Worm (Caenorhabditis elegans) whole organism, L3 larva: ENCODE measurements around the gene T25E12.16.
A peak's percentile ranks its signal among the peaks of the same experiment; 100 is the strongest.

Experiments used
- R02D3.7 ChIP-seq: fragments of 150-350 bp; optimal IDR thresholded peaks from 2 replicates; lab custom pipeline; 2014; ENCODE audit warnings: missing biosample characterization, missing genetic modification characterization
- aly-2 ChIP-seq: fragments of 150-350 bp; optimal IDR thresholded peaks from 2 replicates; lab custom pipeline; 2014; ENCODE audit warnings: missing biosample characterization, missing genetic modification characterization
- ama-1 ChIP-seq: fragments of 150-350 bp; optimal IDR thresholded peaks from 2 replicates; lab custom pipeline; 2018
- ceh-28 ChIP-seq: fragments of 150-350 bp; optimal IDR thresholded peaks from 2 replicates; lab custom pipeline; 2014; ENCODE audit warnings: missing biosample characterization, missing genetic modification reagents, missing genetic modification characterization
- ceh-82 ChIP-seq: fragments of 150-350 bp; optimal IDR thresholded peaks from 2 replicates; lab custom pipeline; 2014; ENCODE audit warnings: missing biosample characterization, missing genetic modification characterization
- ceh-9 ChIP-seq: sonication (generic microtip); optimal IDR thresholded peaks from 2 replicates; lab custom pipeline; 2018; ENCODE audit warnings: missing biosample characterization, missing genetic modification characterization
- egl-27 ChIP-seq: sonication (generic microtip); optimal IDR thresholded peaks from 4 replicates; lab custom pipeline; 2017; ENCODE audit warnings: missing biosample characterization, missing genetic modification reagents, missing genetic modification characterization
- egl-5 ChIP-seq: fragments of 150-350 bp; optimal IDR thresholded peaks from 2 replicates; lab custom pipeline; 2017; ENCODE audit warnings: missing biosample characterization, missing genetic modification reagents, missing genetic modification characterization, inconsistent platforms
- elt-1 ChIP-seq: fragments of 150-350 bp; optimal IDR thresholded peaks from 2 replicates; lab custom pipeline; 2014; ENCODE audit warnings: missing biosample characterization, missing genetic modification characterization
- elt-2 ChIP-seq: sonication (generic microtip); optimal IDR thresholded peaks from 2 replicates; lab custom pipeline; 2016; ENCODE audit warnings: missing genetic modification reagents, mild to moderate bottlenecking, missing genetic modification characterization, missing compliant biosample characterization
- elt-3 ChIP-seq, 3 experiments: fragments of 150-350 bp in 1 of 3; sonication (generic microtip) in 2 of 3; optimal IDR thresholded peaks; 2 replicates in 2 of 3; 4 replicates in 1 of 3; lab custom pipeline; 2014 to 2017; ENCODE audit warnings: missing biosample characterization in 3 of 3, missing genetic modification characterization in 3 of 3
- jun-1 ChIP-seq: fragments of 150-350 bp; optimal IDR thresholded peaks from 2 replicates; lab custom pipeline; 2014; ENCODE audit warnings: missing biosample characterization, missing genetic modification reagents, missing genetic modification characterization
- lin-39 ChIP-seq: fragments of 150-350 bp; optimal IDR thresholded peaks from 2 replicates; lab custom pipeline; 2018; ENCODE audit warnings: missing biosample characterization, missing genetic modification reagents, missing genetic modification characterization
- lsy-12 ChIP-seq: sonication (generic microtip); optimal IDR thresholded peaks from 2 replicates; lab custom pipeline; 2016; ENCODE audit warnings: mild to moderate bottlenecking, missing genetic modification characterization, missing compliant biosample characterization
- mdl-1 ChIP-seq: fragments of 150-350 bp; optimal IDR thresholded peaks from 2 replicates; lab custom pipeline; 2014; ENCODE audit warnings: missing biosample characterization, missing genetic modification characterization
- mml-1 ChIP-seq: fragments of 150-350 bp; sonication (generic microtip); optimal IDR thresholded peaks from 3 replicates; lab custom pipeline; 2014; ENCODE audit warnings: missing biosample characterization, missing genetic modification characterization
- nhr-11 ChIP-seq: fragments of 150-350 bp; optimal IDR thresholded peaks from 2 replicates; lab custom pipeline; 2014; ENCODE audit warnings: missing biosample characterization, missing genetic modification characterization
- nhr-237 ChIP-seq: fragments of 150-350 bp; optimal IDR thresholded peaks from 2 replicates; lab custom pipeline; 2014; ENCODE audit warnings: missing biosample characterization, missing genetic modification characterization
- nhr-25 ChIP-seq: sonication (generic microtip); optimal IDR thresholded peaks from 2 replicates; lab custom pipeline; 2017; ENCODE audit warnings: missing biosample characterization, missing genetic modification characterization
- nhr-43 ChIP-seq: sonication (generic microtip); optimal IDR thresholded peaks from 2 replicates; lab custom pipeline; 2016; ENCODE audit warnings: mild to moderate bottlenecking, missing genetic modification characterization, missing compliant biosample characterization; ENCODE audit not compliant: poor library complexity, severe bottlenecking
- nhr-67 ChIP-seq: fragments of 150-350 bp; optimal IDR thresholded peaks from 2 replicates; lab custom pipeline; 2014; ENCODE audit warnings: missing biosample characterization, missing genetic modification characterization
- nhr-76 ChIP-seq: fragments of 150-350 bp; sonication (generic microtip); optimal IDR thresholded peaks from 5 replicates; lab custom pipeline; 2014; ENCODE audit warnings: missing biosample characterization, missing genetic modification characterization
- nhr-77 ChIP-seq: fragments of 150-350 bp; optimal IDR thresholded peaks from 2 replicates; lab custom pipeline; 2014; ENCODE audit warnings: missing biosample characterization, missing genetic modification characterization
- pha-4 ChIP-seq: fragments of 150-350 bp; optimal IDR thresholded peaks from 2 replicates; lab custom pipeline; 2014; ENCODE audit warnings: missing biosample characterization, missing genetic modification reagents, missing genetic modification characterization
- pqm-1 ChIP-seq: fragments of 150-350 bp; optimal IDR thresholded peaks from 2 replicates; lab custom pipeline; 2017; ENCODE audit warnings: missing biosample characterization, missing genetic modification characterization, inconsistent platforms
- sea-2 ChIP-seq: fragments of 150-350 bp; sonication (generic microtip); optimal IDR thresholded peaks from 4 replicates; lab custom pipeline; 2014; ENCODE audit warnings: missing biosample characterization, missing genetic modification reagents, missing genetic modification characterization
- skn-1 ChIP-seq: fragments of 150-350 bp; optimal IDR thresholded peaks from 2 replicates; lab custom pipeline; 2014; ENCODE audit warnings: missing biosample characterization, missing genetic modification characterization
- snpc-4 ChIP-seq: fragments of 150-350 bp; optimal IDR thresholded peaks from 2 replicates; lab custom pipeline; 2014; ENCODE audit warnings: missing biosample characterization, missing genetic modification characterization
- tbx-2 ChIP-seq: sonication (generic microtip); optimal IDR thresholded peaks from 2 replicates; lab custom pipeline; 2016; ENCODE audit warnings: mild to moderate bottlenecking, missing genetic modification characterization, missing compliant biosample characterization
- unc-39 ChIP-seq: sonication (generic microtip); optimal IDR thresholded peaks from 4 replicates; lab custom pipeline; 2017; ENCODE audit warnings: missing biosample characterization, missing genetic modification characterization
- unc-62 ChIP-seq: fragments of 150-350 bp; sonication (generic microtip); optimal IDR thresholded peaks from 4 replicates; lab custom pipeline; 2014; ENCODE audit warnings: missing biosample characterization, missing genetic modification reagents, missing genetic modification characterization
- zag-1 ChIP-seq: fragments of 150-350 bp; optimal IDR thresholded peaks from 2 replicates; lab custom pipeline; 2014; ENCODE audit warnings: missing biosample characterization, missing genetic modification characterization
- ztf-11 ChIP-seq: fragments of 150-350 bp; optimal IDR thresholded peaks from 2 replicates; lab custom pipeline; 2014; ENCODE audit warnings: missing biosample characterization, missing genetic modification characterization
- ztf-4 ChIP-seq: fragments of 150-350 bp; optimal IDR thresholded peaks from 2 replicates; lab custom pipeline; 2014; ENCODE audit warnings: missing biosample characterization, missing genetic modification characterization

T25E12.16 gene

ce11 chrV:16729961-16730360 is 3.6 kb downstream of the T25E12.16 start, which contains the start of gene srz-99:
Gene srz-99 (plus strand): TSS chrV:16730261.
- TF ChIP-seq nhr-76 (no peak), ztf-11 (tag; lab: Kevin White, UChicago) (no peak), pqm-1 (tag; lab: Kevin White, UChicago) (no peak), nhr-43 (tag; lab: Kevin White, UChicago) (no peak), ceh-9 (tag; lab: Kevin White, UChicago) (no peak)

- no peak for TF ChIP-seq unc-62 (GFP tag; lab: Kevin White, UChicago)
- peak; percentile 25 for TF ChIP-seq elt-2 (tag; lab: Kevin White, UChicago)
- TF ChIP-seq pqm-1 (tag; lab: Kevin White, UChicago), result peak; percentile 26
- TF ChIP-seq, all 47 proteins: peak for 2
Measured at ce11 chrV:16728431-16728830, 5.2 kb downstream of the T25E12.16 start, which contains the start of gene fbxa-127. Gene fbxa-127 (plus strand): TSS chrV:16728731.

ce11 chrV:16726915-16727314 is 6.7 kb downstream of the T25E12.16 start, which contains the start of gene T25E12.14:
Gene T25E12.14 (plus strand): TSS chrV:16727215.
- TF ChIP-seq egl-27 (tag; lab: Kevin White, UChicago) (no peak), ceh-82 (no peak), nhr-67 (tag; lab: Kevin White, UChicago) (no peak), aly-2 (tag; lab: Kevin White, UChicago) (no peak), ztf-4 (tag; lab: Kevin White, UChicago) (no peak), ceh-28 (tag; lab: Kevin White, UChicago) (no peak), nhr-43 (tag; lab: Kevin White, UChicago) (no peak), elt-1 (tag; lab: Kevin White, UChicago) (no peak), unc-62 (GFP tag; lab: Kevin White, UChicago) (no peak), nhr-237 (tag; lab: Kevin White, UChicago) (no peak), pha-4 (no peak), elt-3 (tag; optimal IDR thresholded peaks at IDR 0.05; lab: Kevin White, UChicago) (no peak), nhr-25 (no peak), tbx-2 (tag; lab: Kevin White, UChicago) (no peak), lsy-12 (tag; lab: Kevin White, UChicago) (no peak), unc-39 (tag; lab: Kevin White, UChicago) (no peak), snpc-4 (no peak), ceh-9 (tag; lab: Kevin White, UChicago) (no peak), R02D3.7 (tag; lab: Kevin White, UChicago) (no peak), skn-1 (tag; lab: Kevin White, UChicago) (no peak)

ce11 chrV:16725955-16726354 is 7.6 kb downstream of the T25E12.16 start:
- TF ChIP-seq mdl-1 (no peak), ceh-28 (tag; lab: Kevin White, UChicago) (no peak), ztf-4 (tag; lab: Kevin White, UChicago) (no peak), mml-1 (tag; lab: Kevin White, UChicago) (no peak), ceh-82 (no peak), egl-5 (tag; lab: Kevin White, UChicago) (no peak), sea-2 (no peak), elt-2 (tag; lab: Kevin White, UChicago) (peak; percentile 86), snpc-4 (peak; percentile 40), jun-1 (peak; percentile 79), elt-3 (tag; optimal IDR thresholded peaks at IDR 0.05; lab: Kevin White, UChicago) (no peak), zag-1 (tag; lab: Kevin White, UChicago) (no peak), nhr-77 (no peak), pha-4 (peak; percentile 87), skn-1 (tag; lab: Kevin White, UChicago) (no peak), pqm-1 (tag; lab: Kevin White, UChicago) (peak; percentile 98), lsy-12 (tag; lab: Kevin White, UChicago) (no peak)
- TF ChIP-seq, all 47 proteins: peak for 5

- peak; percentile 73 for TF ChIP-seq pha-4
- TF ChIP-seq egl-27 (tag; lab: Kevin White, UChicago), result no peak
Measured at ce11 chrV:16724574-16724973, 9.0 kb downstream of the T25E12.16 start.

ce11 chrV:16723744-16724143 is 9.8 kb downstream of the T25E12.16 start, which contains the start of gene nhr-112:
Gene nhr-112 (minus strand): TSS chrV:16723844.
- TF ChIP-seq egl-27 (tag; lab: Kevin White, UChicago) (no peak), ceh-82 (no peak), ama-1 (lab: Kevin White, UChicago) (no peak), nhr-76 (no peak), lin-39 (tag; lab: Kevin White, UChicago) (no peak), nhr-11 (tag; lab: Kevin White, UChicago) (no peak), nhr-43 (tag; lab: Kevin White, UChicago) (no peak), ceh-28 (tag; lab: Kevin White, UChicago) (no peak)
